Fruit fly (Drosophila melanogaster) whole organism, embryonic: ENCODE results near the gene temp.

Source experiments
- Blimp-1 ChIP-seq: fragments of 200-800 bp; sonication (Bioruptor generic); optimal IDR thresholded peaks from 3 replicates; lab custom pipeline; 2018; ENCODE audit warnings: missing biosample characterization, missing genetic modification characterization, mild to moderate bottlenecking, moderate library complexity, missing genetic modification reagents
- CG1233 ChIP-seq: fragments of 200-800 bp; sonication (Bioruptor generic); optimal IDR thresholded peaks from 4 replicates; lab custom pipeline; 2018; ENCODE audit warnings: missing biosample characterization, mild to moderate bottlenecking, missing genetic modification characterization
- CG13123 ChIP-seq: fragments of 200-800 bp; sonication (Bioruptor generic); optimal IDR thresholded peaks from 2 replicates; lab custom pipeline; 2016; ENCODE audit warnings: missing biosample characterization, missing genetic modification characterization
- CG15601 ChIP-seq: fragments of 200-800 bp; sonication (Bioruptor generic); optimal IDR thresholded peaks from 3 replicates; lab custom pipeline; 2019; ENCODE audit warnings: missing biosample characterization, mild to moderate bottlenecking, missing genetic modification characterization, moderate library complexity
- CG31365 ChIP-seq: fragments of 200-800 bp; sonication (Bioruptor generic); optimal IDR thresholded peaks from 2 replicates; lab custom pipeline; 2018; ENCODE audit warnings: missing biosample characterization, mild to moderate bottlenecking, missing genetic modification characterization
- CG7372 ChIP-seq: fragments of 200-800 bp; sonication (Bioruptor generic); IDR thresholded peaks from 2 replicates; pipeline ENCODE4 v1.3.6; 2022; ENCODE audit warnings: missing biosample characterization, missing genetic modification characterization
- nmo ChIP-seq: fragments of 200-800 bp; sonication (Bioruptor generic); optimal IDR thresholded peaks from 2 replicates; lab custom pipeline; 2018; ENCODE audit warnings: missing biosample characterization, mild to moderate bottlenecking, missing genetic modification characterization, moderate library complexity
- so ChIP-seq: fragments of 200-800 bp; sonication (Bioruptor generic); IDR thresholded peaks from 3 replicates; pipeline ENCODE4 v1.3.6; 2022; ENCODE audit warnings: missing biosample characterization, missing genetic modification characterization
- usp ChIP-seq: fragments of >200 bp; optimal IDR thresholded peaks from 2 replicates; lab custom pipeline; 2017; ENCODE audit warnings: missing biosample characterization, missing genetic modification characterization

- TF ChIP-seq CG31365 (tag; lab: Kevin White, UChicago) (peak; percentile 92), Blimp-1 (peak; percentile 98), CG1233 (peak; percentile 97), so (GFP tag; lab: Robert Waterston, UW) (peak; percentile 98), CG7372 (peak; percentile 97), CG15601 (tag; lab: Kevin White, UChicago) (peak; percentile 97), nmo (GFP tag; lab: Kevin White, UChicago) (peak; percentile 98), CG13123 (GFP tag; lab: Kevin White, UChicago) (peak; percentile 98), usp (GFP tag; lab: Kevin White, UChicago) (no peak)
These were observed 35.3 kb upstream of the temp start for dm6 chrX:2297428-2298200.
